Fruit fly (Drosophila melanogaster) Kc167 (cell line): ENCODE measurements around the gene sol.

ENCODE experiments used
- Myc ChIP-seq: fragments of >200 bp; optimal IDR thresholded peaks from 2 replicates; lab custom pipeline; 2017; ENCODE audit warnings: missing external identifiers
- Sin3A ChIP-seq: fragments of >200 bp; optimal IDR thresholded peaks from 2 replicates; lab custom pipeline; 2018; ENCODE audit warnings: missing external identifiers
- insv ChIP-seq: fragments of >200 bp; optimal IDR thresholded peaks from 3 replicates; lab custom pipeline; 2018; ENCODE audit warnings: missing external identifiers
- psq ChIP-seq: fragments of >200 bp; optimal IDR thresholded peaks from 2 replicates; lab custom pipeline; 2017; ENCODE audit warnings: missing external identifiers
- ttk ChIP-seq: sonication (Bioruptor generic); optimal IDR thresholded peaks from 2 replicates; lab custom pipeline; 2017; ENCODE audit warnings: missing external identifiers

dm6 chrX:21378344-21378882 lies 28.3 kb downstream of the sol start:
- TF ChIP-seq psq (lab: Kevin White, UChicago), result no peak
- TF ChIP-seq ttk (lab: Kevin White, UChicago), result no peak
- no peak for TF ChIP-seq Myc (lab: Kevin White, UChicago)
- TF ChIP-seq Sin3A (lab: Kevin White, UChicago), result no peak
- no peak for TF ChIP-seq insv (lab: Kevin White, UChicago)
